Worm (Caenorhabditis elegans): Measurements from ENCODE around the gene F57C12.6.

The F57C12.6 gene

DNA sequence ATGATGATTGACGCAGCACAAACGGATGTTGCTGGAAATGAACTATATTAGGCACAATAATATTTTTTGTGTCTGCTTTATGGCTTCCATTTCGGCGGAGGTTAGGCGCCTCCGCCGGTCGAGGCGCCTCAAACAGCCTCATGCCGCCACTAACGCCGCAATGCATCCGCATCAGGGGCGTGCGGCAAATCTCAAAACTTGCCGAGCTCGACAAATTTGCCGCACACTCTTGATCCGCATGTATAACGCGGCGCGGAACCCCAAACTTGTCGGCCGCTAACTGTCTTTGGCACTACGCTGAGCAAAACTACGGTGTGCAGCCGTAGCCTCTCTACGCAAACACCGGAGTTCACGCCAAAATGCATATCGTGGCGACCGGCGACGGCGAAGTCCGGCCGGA lies 28.0 kb upstream of the F57C12.6 start:
- TF ChIP-seq unc-3 (GFP tag; conservative IDR thresholded peaks at IDR 0.05) (no peak), unc-3 (tag; optimal IDR thresholded peaks at IDR 0.05) (no peak), ttx-3 (tag; optimal IDR thresholded peaks at IDR 0.05) (no peak), Y22D7AL.16 (tag; optimal IDR thresholded peaks at IDR 0.05) (no peak), sox-4 (tag; optimal IDR thresholded peaks at IDR 0.05) (no peak), hlh-15 (tag; optimal IDR thresholded peaks at IDR 0.05) (no peak), dmd-4 (tag; optimal IDR thresholded peaks at IDR 0.05; ENCODE audit: borderline replicate concordance) (no peak), elt-2 (tag; optimal IDR thresholded peaks at IDR 0.05) (no peak), ref-2 (tag; optimal IDR thresholded peaks at IDR 0.05) (no peak), ceh-6 (GFP tag; optimal IDR thresholded peaks at IDR 0.05) (no peak), elt-4 (tag; optimal IDR thresholded peaks at IDR 0.05) (no peak), T23F11.4 (GFP tag; optimal IDR thresholded peaks at IDR 0.05) (no peak), lin-11 (tag; optimal IDR thresholded peaks at IDR 0.05) (no peak), hlh-30 (tag; optimal IDR thresholded peaks at IDR 0.05; ENCODE audit: insufficient read depth) (no peak)

ce11 chrX:575084-575483 lies 21.3 kb upstream of the F57C12.6 start:
- TF ChIP-seq C38D4.7 (GFP tag; optimal IDR thresholded peaks at IDR 0.05) (no peak), unc-42 (tag; optimal IDR thresholded peaks at IDR 0.05) (no peak), ets-4 (tag; optimal IDR thresholded peaks at IDR 0.05) (no peak), ahr-1 (tag; optimal IDR thresholded peaks at IDR 0.05) (no peak), unc-86 (tag; optimal IDR thresholded peaks at IDR 0.05) (no peak), ceh-34 (tag; optimal IDR thresholded peaks at IDR 0.05) (no peak), T23F11.4 (GFP tag; optimal IDR thresholded peaks at IDR 0.05) (no peak), ceh-31 (tag; optimal IDR thresholded peaks at IDR 0.05) (no peak), nhr-232 (tag; optimal IDR thresholded peaks at IDR 0.05) (no peak), pat-9 (tag; optimal IDR thresholded peaks at IDR 0.05) (no peak)

DNA sequence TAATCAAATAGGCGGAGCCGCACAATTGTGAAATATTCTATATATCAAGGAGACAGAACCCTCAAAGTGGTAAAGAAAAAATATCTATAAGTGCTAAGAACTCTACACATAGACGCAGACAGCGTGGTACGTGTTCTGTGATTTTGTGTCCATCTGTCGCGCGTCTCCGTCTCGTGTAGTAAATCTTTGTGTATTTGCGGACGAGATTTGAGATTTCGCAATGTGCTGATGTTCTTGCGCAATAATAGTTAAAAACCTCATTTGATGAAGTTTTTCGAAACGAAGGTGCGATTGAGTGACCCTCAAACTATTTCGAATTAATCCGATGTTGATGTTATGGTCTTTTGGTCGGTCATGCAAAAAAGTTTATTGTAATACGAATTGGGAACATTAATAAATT lies 19.5 kb upstream of the F57C12.6 start:
- TF ChIP-seq nfya-1 (tag; optimal IDR thresholded peaks at IDR 0.05), result no peak
- no peak for TF ChIP-seq ceh-34 (tag; optimal IDR thresholded peaks at IDR 0.05)
- no peak for TF ChIP-seq ceh-48 (tag; optimal IDR thresholded peaks at IDR 0.05)
- no peak for TF ChIP-seq pha-4 (tag; optimal IDR thresholded peaks at IDR 0.05)
- TF ChIP-seq K02D7.2 (tag; optimal IDR thresholded peaks at IDR 0.05), result no peak
- no peak for TF ChIP-seq unc-86 (tag; optimal IDR thresholded peaks at IDR 0.05)
- no peak for TF ChIP-seq syd-9 (tag; optimal IDR thresholded peaks at IDR 0.05)
- TF ChIP-seq C08G9.2 (tag; optimal IDR thresholded peaks at IDR 0.05), result no peak
- no peak for TF ChIP-seq fkh-10 (GFP tag; optimal IDR thresholded peaks at IDR 0.05)
- TF ChIP-seq sdc-2 (tag; optimal IDR thresholded peaks at IDR 0.05), result no peak
- TF ChIP-seq ceh-2 (tag; optimal IDR thresholded peaks at IDR 0.05), result no peak
- TF ChIP-seq hlh-30 (tag; optimal IDR thresholded peaks at IDR 0.05; ENCODE audit: insufficient read depth), result no peak
- no peak for TF ChIP-seq ceh-6 (GFP tag; optimal IDR thresholded peaks at IDR 0.05)
- no peak for TF ChIP-seq K09A11.1 (tag; optimal IDR thresholded peaks at IDR 0.05; ENCODE audit: insufficient read depth)
- TF ChIP-seq npax-4 (tag; optimal IDR thresholded peaks at IDR 0.05), result no peak

- TF ChIP-seq ceh-31 (tag; optimal IDR thresholded peaks at IDR 0.05) (no peak), K09A11.1 (tag; optimal IDR thresholded peaks at IDR 0.05; ENCODE audit: insufficient read depth) (no peak), elt-2 (tag; optimal IDR thresholded peaks at IDR 0.05) (no peak), ama-1 (optimal IDR thresholded peaks at IDR 0.05) (no peak), pat-9 (tag; optimal IDR thresholded peaks at IDR 0.05) (no peak), pag-3 (tag; optimal IDR thresholded peaks at IDR 0.05; ENCODE audit: borderline replicate concordance) (no peak)
Observed at ce11 chrX:572601-573000, 18.8 kb upstream of the F57C12.6 start, which contains the start of gene mrp-2. mrp-2 (minus strand) TSS chrX:572701.
